Fruit fly (Drosophila melanogaster) whole organism, prepupa: ENCODE measurements around the gene pkm.

Experiments
- Blimp-1 ChIP-seq: fragments of 200-800 bp; sonication (Bioruptor generic); optimal IDR thresholded peaks from 3 replicates; lab custom pipeline; 2017; ENCODE audit warnings: missing biosample characterization, missing genetic modification characterization, mild to moderate bottlenecking, moderate library complexity, missing genetic modification reagents
- CG31627 ChIP-seq: fragments of 200-800 bp; sonication (Bioruptor generic); optimal IDR thresholded peaks from 3 replicates; lab custom pipeline; 2016; ENCODE audit warnings: missing biosample characterization, missing genetic modification characterization
- CG3919 ChIP-seq: fragments of 200-800 bp; sonication (Bioruptor generic); optimal IDR thresholded peaks from 3 replicates; lab custom pipeline; 2016; ENCODE audit warnings: missing biosample characterization, missing genetic modification characterization
- CG7368 ChIP-seq: fragments of 200-800 bp; sonication (Bioruptor generic); optimal IDR thresholded peaks from 3 replicates; lab custom pipeline; 2016; ENCODE audit warnings: missing biosample characterization, missing genetic modification characterization
- CG9139 ChIP-seq: fragments of 200-800 bp; sonication (Bioruptor generic); optimal IDR thresholded peaks from 3 replicates; lab custom pipeline; 2017; ENCODE audit warnings: missing biosample characterization, mild to moderate bottlenecking, missing genetic modification characterization
- Eip78C ChIP-seq: fragments of 200-800 bp; sonication (Bioruptor generic); peaks from one replicate; lab custom pipeline; 2016; ENCODE audit warnings: missing biosample characterization, missing genetic modification characterization
- Ets96B ChIP-seq: fragments of 200-800 bp; optimal IDR thresholded peaks from 2 replicates; lab custom pipeline; 2019; ENCODE audit warnings: missing biosample characterization, mild to moderate bottlenecking, missing genetic modification characterization, moderate library complexity
- Gug ChIP-seq: fragments of 200-800 bp; sonication (Bioruptor generic); IDR thresholded peaks from 2 replicates; pipeline ENCODE4 v1.3.6; 2022; ENCODE audit warnings: missing biosample characterization, missing genetic modification characterization
- Hr4 ChIP-seq: fragments of 200-800 bp; sonication (Bioruptor generic); optimal IDR thresholded peaks from 3 replicates; lab custom pipeline; 2016; ENCODE audit warnings: missing biosample characterization, missing genetic modification characterization
- fkh ChIP-seq: fragments of 200-800 bp; sonication (Bioruptor generic); optimal IDR thresholded peaks from 3 replicates; lab custom pipeline; 2017; ENCODE audit warnings: missing biosample characterization, mild to moderate bottlenecking, missing genetic modification characterization, moderate library complexity
- net ChIP-seq: fragments of 200-800 bp; sonication (Bioruptor generic); optimal IDR thresholded peaks from 3 replicates; lab custom pipeline; 2016; ENCODE audit warnings: missing biosample characterization, missing genetic modification characterization
- salr ChIP-seq, 2 experiments: fragments of 200-800 bp; sonication (Bioruptor generic); optimal IDR thresholded peaks; 3 replicates each; lab custom pipeline; 2016 to 2018; ENCODE audit warnings: missing biosample characterization in 2 of 2, missing genetic modification characterization in 2 of 2, mild to moderate bottlenecking in 1 of 2
- ss ChIP-seq, 2 experiments: fragments of 200-800 bp; sonication (Bioruptor generic); optimal IDR thresholded peaks; 2 replicates in 1 of 2; 3 replicates in 1 of 2; lab custom pipeline; 2017 to 2018; ENCODE audit warnings: mild to moderate bottlenecking in 2 of 2, missing biosample characterization in 2 of 2, missing genetic modification characterization in 2 of 2, moderate library complexity in 1 of 2
- svp ChIP-seq: fragments of 200-800 bp; sonication (Bioruptor generic); peaks from one replicate; lab custom pipeline; 2016; ENCODE audit warnings: missing biosample characterization, missing genetic modification characterization

DNA sequence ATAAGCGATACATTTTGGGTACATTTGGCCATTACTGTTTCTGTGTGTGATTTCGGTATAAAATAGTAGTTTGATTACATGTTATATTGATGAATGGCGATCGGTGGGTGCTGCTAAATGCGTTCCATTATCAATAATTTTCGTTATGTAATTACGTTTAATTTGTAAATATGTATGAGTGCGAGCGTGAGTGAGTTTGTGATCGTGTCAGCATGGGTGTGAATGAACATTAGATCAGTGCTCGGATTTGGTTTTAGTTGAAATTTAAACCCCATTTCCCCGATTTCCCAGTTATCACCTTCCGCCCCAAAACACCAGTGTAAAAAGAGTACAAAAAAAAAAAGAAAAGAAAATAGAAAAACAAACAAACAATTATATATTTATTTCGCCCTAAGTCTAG lies 35.6 kb upstream of the pkm start:
- TF ChIP-seq net (GFP tag; lab: Kevin White, UChicago) = no peak
- TF ChIP-seq ss (GFP tag; optimal IDR thresholded peaks at IDR 0.05; lab: Kevin White, UChicago) = no peak
- TF ChIP-seq Ets96B (tag; lab: Kevin White, UChicago) = no peak
- no peak for TF ChIP-seq salr (GFP tag; optimal IDR thresholded peaks at IDR 0.05; lab: Kevin White, UChicago)
- TF ChIP-seq CG3919 (GFP tag; lab: Kevin White, UChicago) = no peak
- TF ChIP-seq svp (GFP tag; lab: Kevin White, UChicago) = no peak
- no peak for TF ChIP-seq CG9139 (GFP tag; lab: Kevin White, UChicago)
- no peak for TF ChIP-seq CG31627 (GFP tag; lab: Kevin White, UChicago)
- TF ChIP-seq Gug (GFP tag; lab: Robert Waterston, UW) = no peak
- TF ChIP-seq Blimp-1 (GFP tag; lab: Kevin White, UChicago) = no peak
- TF ChIP-seq Eip78C = no peak
- no peak for TF ChIP-seq fkh (GFP tag; lab: Kevin White, UChicago)
- TF ChIP-seq Hr4 (GFP tag; lab: Kevin White, UChicago) = no peak
- TF ChIP-seq CG7368 = no peak
